Fruit fly (Drosophila melanogaster): Measurements from ENCODE around the gene CG8750.

DNA sequence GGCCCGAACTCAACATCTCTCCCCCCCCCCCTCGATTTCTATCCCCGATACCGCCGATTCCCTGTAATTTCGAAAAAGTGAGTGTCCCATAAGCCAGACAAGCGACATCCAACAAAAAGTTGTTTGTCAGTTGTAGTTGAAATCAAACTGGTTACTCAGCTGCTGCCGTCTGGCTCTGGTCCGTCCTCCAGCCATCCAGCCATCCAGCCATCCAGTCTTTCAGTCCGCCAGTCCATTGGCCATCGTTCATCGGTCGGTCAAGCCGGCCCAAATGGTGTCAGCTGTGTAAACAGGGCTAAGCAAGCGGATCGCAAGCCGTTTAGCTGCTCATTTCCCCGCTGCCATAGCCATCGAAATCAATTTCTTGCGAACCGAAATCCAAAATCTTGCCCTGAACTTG, 38.7 kb upstream of the CG8750 start:
- no peak for TF ChIP-seq CG34367 (tag; optimal IDR thresholded peaks at IDR 0.05)
- TF ChIP-seq Snoo (tag; optimal IDR thresholded peaks at IDR 0.05), result no peak
- TF ChIP-seq Pif1A (GFP tag; optimal IDR thresholded peaks at IDR 0.05), result no peak
- no peak for TF ChIP-seq CG9948 (tag; optimal IDR thresholded peaks at IDR 0.05)
- TF ChIP-seq CG13204 (GFP tag; optimal IDR thresholded peaks at IDR 0.05), result peak; percentile 5
- TF ChIP-seq Pif1B (GFP tag; optimal IDR thresholded peaks at IDR 0.05), result no peak
- TF ChIP-seq Ets98B (GFP tag; IDR thresholded peaks at IDR 0.05), result no peak
- no peak for TF ChIP-seq D1 (tag; optimal IDR thresholded peaks at IDR 0.05)

Data from whole organism, pupa.